Worm (Caenorhabditis elegans) whole organism, young adult: ENCODE results near the gene F54F7.2.

Source experiments
- B0261.1 ChIP-seq: sonication (generic microtip); optimal IDR thresholded peaks from 2 replicates; lab custom pipeline; 2016; ENCODE audit warnings: mild to moderate bottlenecking, missing genetic modification characterization, moderate library complexity, missing compliant biosample characterization
- D2030.7 ChIP-seq: fragments of 200-800 bp; sonication (Bioruptor generic); IDR thresholded peaks from 2 replicates; pipeline ENCODE4 v1.3.6; 2022; ENCODE audit warnings: missing genetic modification reagents, missing genetic modification characterization, missing compliant biosample characterization
- F22D6.2 ChIP-seq: sonication (generic microtip); optimal IDR thresholded peaks from 2 replicates; lab custom pipeline; 2016; ENCODE audit warnings: mild to moderate bottlenecking, missing genetic modification characterization, missing compliant biosample characterization
- F49E8.2 ChIP-seq: sonication (generic microtip); optimal IDR thresholded peaks from 3 replicates; lab custom pipeline; 2017; ENCODE audit warnings: missing genetic modification characterization, mild to moderate bottlenecking, missing compliant biosample characterization, antibody characterized with exemption, moderate library complexity; ENCODE audit not compliant: insufficient read depth
- F52B5.7 ChIP-seq: sonication (generic microtip); optimal IDR thresholded peaks from 2 replicates; lab custom pipeline; 2016; ENCODE audit warnings: mild to moderate bottlenecking, missing genetic modification characterization, missing compliant biosample characterization
- F55B11.4 ChIP-seq: sonication (generic microtip); optimal IDR thresholded peaks from 2 replicates; lab custom pipeline; 2016; ENCODE audit warnings: missing compliant biosample characterization, missing genetic modification characterization, borderline replicate concordance; ENCODE audit not compliant: insufficient read depth
- F57A8.1 ChIP-seq: fragments of 200-800 bp; sonication (Bioruptor generic); optimal IDR thresholded peaks from 2 replicates; lab custom pipeline; 2018; ENCODE audit warnings: mild to moderate bottlenecking, missing genetic modification characterization, moderate library complexity, missing compliant biosample characterization
- Y67H2A.10 ChIP-seq: fragments of 200-800 bp; sonication (Bioruptor generic); conservative IDR thresholded peaks from 2 replicates; pipeline ENCODE4 v1.3.6; 2022; ENCODE audit warnings: missing genetic modification reagents, missing genetic modification characterization, missing compliant biosample characterization
- Y79H2A.3 ChIP-seq: fragments of 200-800 bp; sonication (Bioruptor generic); conservative IDR thresholded peaks from 2 replicates; pipeline ENCODE4 v1.3.6; 2022; ENCODE audit warnings: missing genetic modification reagents, missing genetic modification characterization, missing compliant biosample characterization
- Y95B8A.8 ChIP-seq: fragments of 200-800 bp; sonication (Bioruptor generic); IDR thresholded peaks from 2 replicates; pipeline ENCODE4 v1.3.6; 2022; ENCODE audit warnings: missing genetic modification reagents, missing genetic modification characterization, missing compliant biosample characterization
- aptf-2 ChIP-seq: fragments of 200-800 bp; sonication (Bioruptor generic); conservative IDR thresholded peaks from 2 replicates; pipeline ENCODE4 v1.3.6; 2022; ENCODE audit warnings: missing genetic modification reagents, missing genetic modification characterization, missing compliant biosample characterization
- bed-1 ChIP-seq: fragments of 200-800 bp; sonication (Bioruptor generic); IDR thresholded peaks from 2 replicates; pipeline ENCODE4 v1.3.6; 2022; ENCODE audit warnings: missing genetic modification reagents, missing genetic modification characterization, missing compliant biosample characterization
- bed-2 ChIP-seq: fragments of 200-800 bp; sonication (Bioruptor generic); IDR thresholded peaks from 2 replicates; pipeline ENCODE4 v1.3.6; 2022; ENCODE audit warnings: missing genetic modification reagents, missing genetic modification characterization, missing compliant biosample characterization
- cebp-2 ChIP-seq: fragments of 200-800 bp; sonication (Bioruptor generic); IDR thresholded peaks from 2 replicates; pipeline ENCODE4 v1.3.6; 2022; ENCODE audit warnings: missing genetic modification characterization, missing compliant biosample characterization
- ceh-27 ChIP-seq: fragments of 200-800 bp; sonication (Bioruptor generic); optimal IDR thresholded peaks from 2 replicates; lab custom pipeline; 2018; ENCODE audit warnings: mild to moderate bottlenecking, missing genetic modification characterization, moderate library complexity, missing compliant biosample characterization
- ceh-40 ChIP-seq: fragments of 200-800 bp; sonication (Bioruptor generic); IDR thresholded peaks from 2 replicates; pipeline ENCODE4 v1.3.6; 2022; ENCODE audit warnings: missing genetic modification characterization, missing compliant biosample characterization
- ceh-58 ChIP-seq: fragments of 200-800 bp; sonication (Bioruptor generic); IDR thresholded peaks from 2 replicates; pipeline ENCODE4 v1.3.6; 2022; ENCODE audit warnings: missing genetic modification characterization, missing compliant biosample characterization
- dox-1 ChIP-seq: fragments of 200-800 bp; sonication (Bioruptor generic); IDR thresholded peaks from 2 replicates; pipeline ENCODE4 v1.3.6; 2022; ENCODE audit warnings: missing genetic modification reagents, missing genetic modification characterization, missing compliant biosample characterization
- efl-1 ChIP-seq: fragments of 150-350 bp; optimal IDR thresholded peaks from 2 replicates; lab custom pipeline; 2014; ENCODE audit warnings: missing biosample characterization, missing genetic modification reagents, missing genetic modification characterization
- egl-18 ChIP-seq: fragments of 200-800 bp; sonication (Bioruptor generic); IDR thresholded peaks from 2 replicates; pipeline ENCODE4 v1.3.6; 2022; ENCODE audit warnings: missing genetic modification reagents, missing genetic modification characterization, missing compliant biosample characterization
- ekl-4 ChIP-seq: fragments of 200-800 bp; sonication (Bioruptor generic); IDR thresholded peaks from 2 replicates; pipeline ENCODE4 v1.3.6; 2022; ENCODE audit warnings: missing genetic modification reagents, missing genetic modification characterization, missing compliant biosample characterization
- him-1 ChIP-seq: sonication (generic microtip); optimal IDR thresholded peaks from 2 replicates; lab custom pipeline; 2016; ENCODE audit warnings: missing genotype, missing genetic modification reagents, missing genetic modification characterization, missing compliant biosample characterization
- hsf-1 ChIP-seq: fragments of 200-800 bp; sonication (Bioruptor generic); IDR thresholded peaks from 2 replicates; pipeline ENCODE4 v1.3.6; 2022; ENCODE audit warnings: missing genetic modification reagents, missing genetic modification characterization, missing compliant biosample characterization
- lsl-1 ChIP-seq: fragments of 200-800 bp; sonication (Bioruptor generic); optimal IDR thresholded peaks from 2 replicates; lab custom pipeline; 2018; ENCODE audit warnings: mild to moderate bottlenecking, missing genetic modification characterization, moderate library complexity, missing compliant biosample characterization
- lsy-27 ChIP-seq: sonication (generic microtip); optimal IDR thresholded peaks from 2 replicates; lab custom pipeline; 2017; ENCODE audit warnings: missing genetic modification characterization, mild to moderate bottlenecking, missing compliant biosample characterization, antibody characterized with exemption, missing genotype, borderline replicate concordance; ENCODE audit not compliant: insufficient read depth
- madf-10 ChIP-seq: sonication (generic microtip); optimal IDR thresholded peaks from 2 replicates; lab custom pipeline; 2016; ENCODE audit warnings: mild to moderate bottlenecking, missing genetic modification characterization, missing compliant biosample characterization
- madf-3 ChIP-seq: fragments of 200-800 bp; sonication (Bioruptor generic); IDR thresholded peaks from 2 replicates; pipeline ENCODE4 v1.3.6; 2022; ENCODE audit warnings: missing genetic modification reagents, missing genetic modification characterization, missing compliant biosample characterization
- madf-6 ChIP-seq: fragments of 200-800 bp; sonication (Bioruptor generic); IDR thresholded peaks from 2 replicates; pipeline ENCODE4 v1.3.6; 2022; ENCODE audit warnings: missing genetic modification reagents, missing genetic modification characterization, missing compliant biosample characterization
- mcd-1 ChIP-seq: fragments of 200-800 bp; sonication (Bioruptor generic); IDR thresholded peaks from 2 replicates; pipeline ENCODE4 v1.3.6; 2022; ENCODE audit warnings: missing genetic modification reagents, missing genetic modification characterization, missing compliant biosample characterization
- mel-28 ChIP-seq: sonication (generic microtip); optimal IDR thresholded peaks from 2 replicates; lab custom pipeline; 2016; ENCODE audit warnings: borderline replicate concordance, mild to moderate bottlenecking, missing genetic modification characterization, missing compliant biosample characterization
- mxl-1 ChIP-seq: sonication (generic microtip); optimal IDR thresholded peaks from 2 replicates; lab custom pipeline; 2016; ENCODE audit warnings: missing genetic modification characterization, missing compliant biosample characterization
- nfya-1 ChIP-seq: sonication (generic microtip); optimal IDR thresholded peaks from 2 replicates; lab custom pipeline; 2017; ENCODE audit warnings: antibody characterized with exemption, missing compliant biosample characterization, missing genetic modification characterization, borderline replicate concordance; ENCODE audit not compliant: insufficient read depth
- nfya-2 ChIP-seq: fragments of 200-800 bp; sonication (Bioruptor generic); IDR thresholded peaks from 2 replicates; pipeline ENCODE4 v1.3.6; 2022; ENCODE audit warnings: missing genetic modification reagents, missing genetic modification characterization, missing compliant biosample characterization
- nhr-27 ChIP-seq: fragments of 200-800 bp; sonication (Bioruptor generic); optimal IDR thresholded peaks from 2 replicates; lab custom pipeline; 2018; ENCODE audit warnings: mild to moderate bottlenecking, missing genetic modification characterization, moderate library complexity, missing compliant biosample characterization
- sdz-38 ChIP-seq: sonication (generic microtip); optimal IDR thresholded peaks from 2 replicates; lab custom pipeline; 2016; ENCODE audit warnings: missing genotype, missing genetic modification characterization, missing compliant biosample characterization
- sptf-2 ChIP-seq: fragments of 200-800 bp; sonication (Bioruptor generic); optimal IDR thresholded peaks from 2 replicates; lab custom pipeline; 2018; ENCODE audit warnings: mild to moderate bottlenecking, missing genetic modification characterization, missing compliant biosample characterization
- tbx-9 ChIP-seq: sonication (generic microtip); optimal IDR thresholded peaks from 2 replicates; lab custom pipeline; 2016; ENCODE audit warnings: borderline replicate concordance, missing genetic modification characterization, inconsistent platforms, missing compliant biosample characterization
- ztf-28 ChIP-seq: fragments of 200-800 bp; sonication (Bioruptor generic); IDR thresholded peaks from 2 replicates; pipeline ENCODE4 v1.3.6; 2022; ENCODE audit warnings: missing genetic modification reagents, missing genetic modification characterization, missing compliant biosample characterization

The F54F7.2 gene

DNA sequence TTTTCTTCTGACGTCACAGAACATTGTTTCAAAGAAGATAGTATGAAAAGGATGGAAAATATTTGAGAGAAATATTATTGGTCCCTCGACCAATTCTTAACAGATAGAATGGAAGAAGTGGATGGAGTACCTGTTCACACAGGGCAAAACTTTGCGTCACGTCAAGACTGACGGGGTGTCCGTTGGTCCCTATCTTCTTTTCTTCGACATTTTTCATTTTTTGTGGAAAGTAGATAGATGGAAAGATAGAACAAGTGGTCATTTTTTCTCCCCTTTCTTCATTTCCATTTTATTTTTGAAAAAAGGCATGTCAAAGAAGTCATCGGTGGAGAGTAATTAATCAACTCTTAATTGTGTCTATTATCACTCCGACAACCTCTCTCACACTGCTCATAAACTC lies 24.8 kb upstream of the F54F7.2 start:
- TF ChIP-seq bed-2 (GFP tag; lab: Robert Waterston, UW), result no peak

DNA sequence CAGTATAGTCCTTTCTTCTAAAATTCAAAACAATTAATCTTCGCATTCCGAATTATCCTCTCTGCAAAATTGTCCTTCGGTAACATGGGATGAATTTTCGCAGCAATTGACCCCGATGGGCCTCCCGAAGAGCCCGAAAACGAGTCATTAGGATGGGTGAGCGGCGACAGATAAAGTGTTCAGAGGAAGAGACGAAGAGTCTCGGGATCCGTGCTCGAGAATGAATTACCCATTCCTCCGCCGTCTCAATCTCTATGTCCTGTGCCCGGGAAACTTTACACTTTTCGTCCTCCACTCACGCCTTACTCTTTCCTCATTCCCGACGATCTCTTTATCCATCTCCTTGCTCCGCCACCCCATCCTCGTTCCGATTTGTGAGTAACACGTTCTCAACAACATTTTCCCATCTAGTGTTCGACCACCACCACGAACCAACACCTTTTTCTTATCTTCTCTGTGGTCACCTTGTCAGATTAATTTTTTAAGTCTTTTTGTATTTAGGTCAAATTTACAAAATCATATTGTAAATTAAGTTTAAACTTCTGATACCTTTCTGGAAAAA lies 22.2 kb upstream of the F54F7.2 start:
- TF ChIP-seq ceh-40 (GFP tag; lab: Robert Waterston, UW) (no peak), lsl-1 (GFP tag; lab: Kevin White, UChicago) (no peak), madf-6 (GFP tag; lab: Robert Waterston, UW) (no peak), dox-1 (GFP tag; lab: Robert Waterston, UW) (no peak)

DNA sequence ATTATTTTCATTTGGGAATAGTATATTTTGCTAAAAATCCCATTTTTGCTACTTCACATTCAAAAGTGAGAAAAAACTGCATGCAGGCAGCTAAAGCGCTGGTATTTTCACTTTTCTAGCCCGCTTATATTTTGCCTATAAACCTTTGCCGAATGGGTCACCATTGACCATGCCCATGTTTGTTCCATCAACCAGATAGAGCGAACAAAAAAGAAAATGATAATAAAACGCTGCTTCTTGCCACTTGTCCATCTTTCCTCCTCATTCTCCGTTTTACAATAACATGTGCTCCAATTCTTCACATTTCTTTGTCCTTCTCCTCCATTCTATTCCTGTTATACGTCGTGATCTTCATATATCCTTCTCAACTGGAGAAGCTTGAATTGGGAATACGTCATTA lies 19.8 kb upstream of the F54F7.2 start, which contains the start of gene tag-241:
Gene tag-241 (plus strand): TSS at position 301 of the 400 bp plus-strand sequence.
- TF ChIP-seq Y79H2A.3 (no peak), ceh-27 (GFP tag; lab: Kevin White, UChicago) (no peak), bed-1 (GFP tag; lab: Robert Waterston, UW) (no peak), mcd-1 (no peak)
- TF ChIP-seq, all 124 proteins: peak for 0

DNA sequence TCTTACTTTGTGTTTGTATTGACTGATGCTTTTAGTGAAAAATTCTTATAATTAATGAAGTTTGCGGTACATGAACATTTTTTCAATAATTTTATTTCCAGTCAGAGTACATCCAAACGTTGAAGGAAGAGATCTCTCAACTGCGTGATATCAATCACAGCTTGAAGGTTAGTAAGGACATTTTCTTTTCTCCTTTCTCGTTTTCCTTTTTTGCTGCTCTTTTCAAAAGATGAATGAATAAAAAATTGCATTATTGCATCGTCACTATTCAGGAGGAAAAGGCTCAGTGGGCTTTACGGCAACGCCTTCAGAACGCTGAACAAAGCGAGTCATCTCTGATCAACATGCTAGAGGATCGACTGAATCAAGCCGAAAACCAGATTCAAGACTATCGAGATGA lies 16.6 kb upstream of the F54F7.2 start:
- no peak for TF ChIP-seq B0261.1 (tag; lab: Kevin White, UChicago)
- TF ChIP-seq egl-18, result no peak
- no peak for TF ChIP-seq F49E8.2
- TF ChIP-seq F55B11.4 (tag; lab: Kevin White, UChicago), result no peak
- TF ChIP-seq madf-3 (GFP tag; lab: Robert Waterston, UW), result no peak
- no peak for TF ChIP-seq mel-28 (tag; lab: Kevin White, UChicago)
- TF ChIP-seq nfya-1 (tag; lab: Kevin White, UChicago), result no peak
- no peak for TF ChIP-seq Y67H2A.10 (GFP tag; lab: Robert Waterston, UW)
- no peak for TF ChIP-seq ztf-28 (GFP tag; lab: Robert Waterston, UW)
- no peak for TF ChIP-seq mxl-1 (tag; lab: Kevin White, UChicago)
- TF ChIP-seq ekl-4, result no peak
- no peak for TF ChIP-seq aptf-2 (GFP tag; lab: Robert Waterston, UW)
- no peak for TF ChIP-seq F52B5.7
- no peak for TF ChIP-seq madf-10 (tag; lab: Kevin White, UChicago)
- TF ChIP-seq F22D6.2 (tag; lab: Kevin White, UChicago), result no peak
- no peak for TF ChIP-seq D2030.7
- TF ChIP-seq nhr-27, result no peak
- no peak for TF ChIP-seq F57A8.1 (GFP tag; lab: Kevin White, UChicago)
- no peak for TF ChIP-seq efl-1 (GFP tag; lab: Kevin White, UChicago)
- no peak for TF ChIP-seq sdz-38

DNA sequence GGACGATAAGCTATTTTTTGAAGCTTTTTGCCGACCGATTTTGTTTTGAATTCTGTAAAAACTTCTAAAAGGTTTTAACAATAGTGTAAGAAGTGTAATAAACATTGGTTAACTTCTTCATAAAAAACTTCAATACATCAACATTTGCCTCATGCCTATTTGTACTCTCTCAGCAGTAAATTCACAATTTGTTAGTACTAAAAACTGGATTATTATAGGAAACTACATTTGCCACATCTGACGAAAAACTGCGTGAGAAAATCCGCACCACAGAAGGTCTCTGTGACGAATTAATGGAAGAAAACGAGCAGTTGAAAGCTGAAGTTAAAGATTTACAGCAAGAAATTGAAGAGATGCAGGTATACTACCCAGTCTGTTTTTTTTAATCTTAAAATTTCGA lies 15.9 kb upstream of the F54F7.2 start:
- TF ChIP-seq Y95B8A.8 (GFP tag; lab: Robert Waterston, UW), result no peak
- TF ChIP-seq hsf-1 (GFP tag; lab: Robert Waterston, UW), result no peak
- no peak for TF ChIP-seq lsy-27 (tag; lab: Kevin White, UChicago)
- no peak for TF ChIP-seq nhr-27
- TF ChIP-seq sptf-2 (GFP tag; lab: Kevin White, UChicago), result no peak
- TF ChIP-seq cebp-2 (GFP tag; lab: Robert Waterston, UW), result no peak
- no peak for TF ChIP-seq him-1
- TF ChIP-seq mel-28 (tag; lab: Kevin White, UChicago), result no peak
- TF ChIP-seq nfya-2 (GFP tag; lab: Robert Waterston, UW), result no peak
- no peak for TF ChIP-seq ceh-27 (GFP tag; lab: Kevin White, UChicago)
- no peak for TF ChIP-seq tbx-9 (tag; lab: Kevin White, UChicago)
- TF ChIP-seq ceh-58, result no peak
- TF ChIP-seq, all 124 proteins: peak for 0
